Fruit fly (Drosophila melanogaster): ENCODE measurements around the gene CG11686.

Gene CG11686

dm6 chr3R:13293148-13293756 lies 33.1 kb downstream of the CG11686 start, which contains the start of gene wntD:
TSS of gene wntD (minus strand) at chr3R:13293198.
- TF ChIP-seq CG15479 (GFP tag; optimal IDR thresholded peaks at IDR 0.05), result peak; percentile 87
- TF ChIP-seq nmo (GFP tag; optimal IDR thresholded peaks at IDR 0.05), result no peak
- no peak for TF ChIP-seq prd (optimal IDR thresholded peaks at IDR 0.05)
- TF ChIP-seq prd (GFP tag; IDR thresholded peaks at IDR 0.05), result peak; percentile 33; the same call in 2 of the 3 replicates
- TF ChIP-seq vfl (GFP tag; optimal IDR thresholded peaks at IDR 0.05), result no peak
- no peak for TF ChIP-seq CG7745 (tag; optimal IDR thresholded peaks at IDR 0.05)
- no peak for TF ChIP-seq Gug (GFP tag; IDR thresholded peaks at IDR 0.05)
- TF ChIP-seq pfk (GFP tag; optimal IDR thresholded peaks at IDR 0.05), result no peak
- TF ChIP-seq CG9797 (GFP tag; optimal IDR thresholded peaks at IDR 0.05), result no peak
- peak; percentile 14 for TF ChIP-seq D (optimal IDR thresholded peaks at IDR 0.05)
- no peak for TF ChIP-seq D (GFP tag; optimal IDR thresholded peaks at IDR 0.05)
- no peak for TF ChIP-seq Bdp1 (GFP tag; optimal IDR thresholded peaks at IDR 0.05)
- peak; percentile 4 for TF ChIP-seq sens (GFP tag)
- TF ChIP-seq CG3163 (GFP tag; optimal IDR thresholded peaks at IDR 0.05), result no peak
- TF ChIP-seq Dref (GFP tag; IDR thresholded peaks at IDR 0.05), result 0 out of 2 replicates have a peak, but pooled peaks have one; percentile 28
- TF ChIP-seq CG17359 (tag; optimal IDR thresholded peaks at IDR 0.05), result no peak
- no peak for TF ChIP-seq Max (GFP tag; optimal IDR thresholded peaks at IDR 0.05)
- 0 out of 3 replicates have a peak, but pooled peaks have one; percentile 10 for TF ChIP-seq CG7357 (GFP tag; IDR thresholded peaks at IDR 0.05)
- 0 out of 3 replicates have a peak, but pooled peaks have one; percentile 31 for TF ChIP-seq jigr1 (GFP tag; IDR thresholded peaks at IDR 0.05)
- peak; percentile 42 for TF ChIP-seq zen (tag; optimal IDR thresholded peaks at IDR 0.05)
- no peak for TF ChIP-seq dm (GFP tag; optimal IDR thresholded peaks at IDR 0.05)
- TF ChIP-seq CG7987 (GFP tag; optimal IDR thresholded peaks at IDR 0.05), result no peak
- 0 out of 3 replicates have a peak, but pooled peaks have one; percentile 12 for TF ChIP-seq CG3726 (GFP tag; IDR thresholded peaks at IDR 0.05)
- TF ChIP-seq pros (GFP tag; optimal IDR thresholded peaks at IDR 0.05), result no peak
- TF ChIP-seq insv (GFP tag; optimal IDR thresholded peaks at IDR 0.05), result peak in 1 of 2 experiments; percentile 64
- peak; percentile 86 for TF ChIP-seq twi (tag; optimal IDR thresholded peaks at IDR 0.05)
- no peak for TF ChIP-seq CG10431 (GFP tag; optimal IDR thresholded peaks at IDR 0.05)
- TF ChIP-seq tll (GFP tag; optimal IDR thresholded peaks at IDR 0.05), result peak in 1 of 2 experiments; percentile 92
- TF ChIP-seq gt (GFP tag; IDR thresholded peaks at IDR 0.05), result peak; percentile 37; the same call in 1 of the 2 replicates
- no peak for TF ChIP-seq CG11696 (GFP tag; IDR thresholded peaks at IDR 0.05)
- no peak for TF ChIP-seq Asciz (GFP tag; optimal IDR thresholded peaks at IDR 0.05)
- 0 out of 2 replicates have a peak, but pooled peaks have one; percentile 17 for TF ChIP-seq CG9932 (GFP tag; IDR thresholded peaks at IDR 0.05)
- TF ChIP-seq cad (GFP tag; optimal IDR thresholded peaks at IDR 0.05), result peak; percentile 77

- TF ChIP-seq Mad (GFP tag; optimal IDR thresholded peaks at IDR 0.05) (no peak), CG17612 (GFP tag; IDR thresholded peaks at IDR 0.05) (no peak), danr (GFP tag; IDR thresholded peaks at IDR 0.05) (no peak), CG34224 (GFP tag; IDR thresholded peaks at IDR 0.05; ENCODE audit: partially characterized antibody) (no peak), exex (tag; optimal IDR thresholded peaks at IDR 0.05) (peak; percentile 90), mirr (GFP tag; optimal IDR thresholded peaks at IDR 0.05) (peak; percentile 57), CG2116 (GFP tag; optimal IDR thresholded peaks at IDR 0.05) (no peak), Hey (tag; optimal IDR thresholded peaks at IDR 0.05) (peak; percentile 51), chn (GFP tag; optimal IDR thresholded peaks at IDR 0.05) (no peak), lab (GFP tag; optimal IDR thresholded peaks at IDR 0.05) (peak; percentile 8), gcm (GFP tag; optimal IDR thresholded peaks at IDR 0.05) (no peak), gce (GFP tag; IDR thresholded peaks at IDR 0.05) (no peak), CG15269 (tag; optimal IDR thresholded peaks at IDR 0.05) (no peak), otp (GFP tag; IDR thresholded peaks at IDR 0.05) (no peak), gsb-n (tag; optimal IDR thresholded peaks at IDR 0.05) (no peak), disco-r (GFP tag; optimal IDR thresholded peaks at IDR 0.05) (no peak), CG2202 (tag; optimal IDR thresholded peaks at IDR 0.05) (no peak), CG34376 (GFP tag; optimal IDR thresholded peaks at IDR 0.05) (peak; percentile 66), CG16813 (GFP tag; IDR thresholded peaks at IDR 0.05; ENCODE audit: partially characterized antibody) (no peak)
These were observed 34.3 kb downstream of the CG11686 start, which contains the start of gene CG8773 for dm6 chr3R:13294461-13294860. TSS of gene CG8773 (plus strand) at chr3R:13294748.

Measured in whole organism, embryonic.